Worm (Caenorhabditis elegans) whole organism, young adult: ENCODE measurements around the gene nlp-81.

ENCODE experiments used
- B0336.3 ChIP-seq: fragments of 200-800 bp; sonication (Bioruptor generic); IDR thresholded peaks from 2 replicates; pipeline ENCODE4 v1.3.6; 2022; ENCODE audit warnings: missing genetic modification characterization, missing compliant biosample characterization
- attf-6 ChIP-seq: fragments of 200-800 bp; sonication (Bioruptor generic); IDR thresholded peaks from 2 replicates; pipeline ENCODE4 v1.3.6; 2022; ENCODE audit warnings: missing genetic modification reagents, missing genetic modification characterization, missing compliant biosample characterization
- cebp-2 ChIP-seq: fragments of 200-800 bp; sonication (Bioruptor generic); IDR thresholded peaks from 2 replicates; pipeline ENCODE4 v1.3.6; 2022; ENCODE audit warnings: missing genetic modification characterization, missing compliant biosample characterization
- hlh-26 ChIP-seq: fragments of 200-800 bp; sonication (Bioruptor generic); conservative IDR thresholded peaks from 2 replicates; pipeline ENCODE4 v1.3.6; 2022; ENCODE audit warnings: missing genetic modification reagents, missing genetic modification characterization, missing compliant biosample characterization

- TF ChIP-seq hlh-26 (GFP tag; lab: Robert Waterston, UW) (no peak), attf-6 (GFP tag; lab: Robert Waterston, UW) (no peak), cebp-2 (GFP tag; lab: Robert Waterston, UW) (no peak), B0336.3 (GFP tag; lab: Robert Waterston, UW) (no peak)
These were observed 23.1 kb upstream of the nlp-81 start for ce11 chrIV:3199041-3199440.
